Fruit fly (Drosophila melanogaster) whole organism, wandering third instar larva: ENCODE results near the gene Capa.
"Not testable (repeated sequence)": the region's sequence is repeated elsewhere in the genome, so short reads cannot be mapped to it uniquely, and the experiment has no call there.

Source experiments
- Abd-B ChIP-seq: fragments of >200 bp; optimal IDR thresholded peaks from 2 replicates; lab custom pipeline; 2017; ENCODE audit warnings: missing biosample characterization, missing genetic modification characterization
- CG9705 ChIP-seq: fragments of 200-800 bp; sonication (Bioruptor generic); optimal IDR thresholded peaks from 2 replicates; lab custom pipeline; 2018; ENCODE audit warnings: missing biosample characterization, mild to moderate bottlenecking, missing genetic modification characterization
- CrebA ChIP-seq: fragments of 200-800 bp; sonication (Bioruptor generic); optimal IDR thresholded peaks from 2 replicates; lab custom pipeline; 2016; ENCODE audit warnings: missing biosample characterization, mild to moderate bottlenecking, missing genetic modification characterization, borderline replicate concordance
- Dif ChIP-seq: fragments of 200-275, 200-300 bp; sonication (Bioruptor generic); optimal IDR thresholded peaks from 2 replicates; lab custom pipeline; 2018; ENCODE audit warnings: missing biosample characterization, missing genetic modification characterization; ENCODE audit not compliant: partially characterized antibody
- GATAd ChIP-seq: sonication (Bioruptor generic); optimal IDR thresholded peaks from 2 replicates; lab custom pipeline; 2016; ENCODE audit warnings: missing biosample characterization, missing genetic modification characterization
- HLH106 ChIP-seq: fragments of 200-800 bp; optimal IDR thresholded peaks from 3 replicates; lab custom pipeline; 2019; ENCODE audit warnings: missing biosample characterization, mild to moderate bottlenecking, missing genetic modification characterization, moderate library complexity
- Hr78 ChIP-seq: fragments of >200 bp; optimal IDR thresholded peaks from 2 replicates; lab custom pipeline; 2017; ENCODE audit warnings: missing biosample characterization, missing genetic modification characterization
- Hr83 ChIP-seq: fragments of 200-300 bp; sonication (Bioruptor generic); optimal IDR thresholded peaks from 2 replicates; lab custom pipeline; 2016; ENCODE audit warnings: missing biosample characterization, mild to moderate bottlenecking, missing genetic modification characterization, moderate library complexity; ENCODE audit not compliant: poor library complexity, severe bottlenecking
- Jra ChIP-seq: sonication (Bioruptor generic); optimal IDR thresholded peaks from 2 replicates; lab custom pipeline; 2016; ENCODE audit warnings: missing biosample characterization, missing genetic modification characterization
- Mio ChIP-seq: sonication (Bioruptor generic); optimal IDR thresholded peaks from 2 replicates; lab custom pipeline; 2016; ENCODE audit warnings: missing biosample characterization, missing genetic modification characterization
- Myc ChIP-seq: fragments of >200 bp; optimal IDR thresholded peaks from 2 replicates; lab custom pipeline; 2017
- N ChIP-seq: fragments of >200 bp; optimal IDR thresholded peaks from 2 replicates; lab custom pipeline; 2018; ENCODE audit warnings: missing biosample characterization, missing external identifiers, missing genetic modification characterization
- OdsH ChIP-seq: fragments of 200-800 bp; sonication (Bioruptor generic); optimal IDR thresholded peaks from 2 replicates; lab custom pipeline; 2016; ENCODE audit warnings: missing biosample characterization, mild to moderate bottlenecking, missing genetic modification characterization
- Rel ChIP-seq, 2 experiments: fragments of 200-800 bp; sonication (Bioruptor generic) in 1 of 2; optimal IDR thresholded peaks; 2 replicates in 1 of 2; 3 replicates in 1 of 2; lab custom pipeline; 2016 to 2019; ENCODE audit warnings: mild to moderate bottlenecking in 2 of 2, missing biosample characterization in 2 of 2, missing genetic modification characterization in 2 of 2, moderate library complexity in 1 of 2
- Sp1 ChIP-seq: fragments of 200-800 bp; sonication (Bioruptor generic); optimal IDR thresholded peaks from 3 replicates; lab custom pipeline; 2019; ENCODE audit warnings: missing biosample characterization, mild to moderate bottlenecking, missing genetic modification characterization, moderate library complexity
- Vsx2 ChIP-seq: fragments of 200-300, 225-300 bp; sonication (Bioruptor generic); optimal IDR thresholded peaks from 2 replicates; lab custom pipeline; 2018; ENCODE audit warnings: missing biosample characterization, missing genetic modification characterization; ENCODE audit not compliant: partially characterized antibody
- br ChIP-seq: fragments of 200-800 bp; sonication (Bioruptor generic); optimal IDR thresholded peaks from 2 replicates; lab custom pipeline; 2016; ENCODE audit warnings: missing biosample characterization, missing genetic modification characterization
- brk ChIP-seq: fragments of 200-800 bp; sonication (Bioruptor generic); optimal IDR thresholded peaks from 2 replicates; lab custom pipeline; 2016; ENCODE audit warnings: missing biosample characterization, mild to moderate bottlenecking, missing genetic modification characterization
- dsf ChIP-seq: sonication (Bioruptor generic); optimal IDR thresholded peaks from 2 replicates; lab custom pipeline; 2016; ENCODE audit warnings: missing biosample characterization, missing genetic modification characterization, borderline replicate concordance
- ey ChIP-seq: fragments of 200-800 bp; sonication (Bioruptor generic); optimal IDR thresholded peaks from 2 replicates; lab custom pipeline; 2016; ENCODE audit warnings: missing biosample characterization, missing genetic modification characterization
- foxo ChIP-seq, 2 experiments: fragments of 200-800 bp; sonication (Bioruptor generic); optimal IDR thresholded peaks; 2 replicates in 1 of 2; 3 replicates in 1 of 2; lab custom pipeline; 2016 to 2017; ENCODE audit warnings: missing biosample characterization in 2 of 2, missing genetic modification characterization in 2 of 2
- h ChIP-seq: fragments of 200-800 bp; sonication (Bioruptor generic); optimal IDR thresholded peaks from 3 replicates; lab custom pipeline; 2016; ENCODE audit warnings: missing biosample characterization, mild to moderate bottlenecking, missing genetic modification characterization
- jim ChIP-seq: fragments of 175-275, 200-325 bp; sonication (Bioruptor generic); optimal IDR thresholded peaks from 2 replicates; lab custom pipeline; 2016; ENCODE audit warnings: missing biosample characterization, mild to moderate bottlenecking, missing genetic modification characterization
- pan ChIP-seq: fragments of >200 bp; optimal IDR thresholded peaks from 2 replicates; lab custom pipeline; 2017
- sage ChIP-seq: fragments of 200-800 bp; sonication (Bioruptor generic); optimal IDR thresholded peaks from 2 replicates; lab custom pipeline; 2016; ENCODE audit warnings: missing biosample characterization, mild to moderate bottlenecking, missing genetic modification characterization
- sv ChIP-seq: fragments of 200-800 bp; sonication (Bioruptor generic); optimal IDR thresholded peaks from 3 replicates; lab custom pipeline; 2016; ENCODE audit warnings: missing biosample characterization, missing genetic modification characterization
- tai ChIP-seq: sonication (Bioruptor generic); optimal IDR thresholded peaks from 2 replicates; lab custom pipeline; 2016; ENCODE audit warnings: missing biosample characterization, missing genetic modification characterization
- usp ChIP-seq: fragments of >200 bp; optimal IDR thresholded peaks from 2 replicates; lab custom pipeline; 2017; ENCODE audit warnings: missing biosample characterization, missing genetic modification characterization

Capa gene

dm6 chr3R:29926955-29927354, 12.8 kb upstream of the Capa start, which contains the start of gene CG15522:
CG15522 (plus strand) TSS chr3R:29927255.
- no peak for TF ChIP-seq Abd-B (GFP tag; lab: Kevin White, UChicago)
- no peak for TF ChIP-seq brk (GFP tag; lab: Kevin White, UChicago)
- no peak for TF ChIP-seq tai (GFP tag; lab: Kevin White, UChicago)
- TF ChIP-seq OdsH (GFP tag; lab: Kevin White, UChicago) = no peak
- TF ChIP-seq GATAd (GFP tag; lab: Kevin White, UChicago) = no peak
- TF ChIP-seq Hr78 = no peak
- no peak for TF ChIP-seq ey
- no peak for TF ChIP-seq jim
- no peak for TF ChIP-seq Myc (lab: Kevin White, UChicago)
- TF ChIP-seq Hr83 (GFP tag; lab: Kevin White, UChicago) = no peak
- TF ChIP-seq CrebA (GFP tag; lab: Kevin White, UChicago) = no peak
- no peak for TF ChIP-seq h (GFP tag; lab: Kevin White, UChicago)
- TF ChIP-seq Mio (GFP tag; lab: Kevin White, UChicago) = no peak
- no peak for TF ChIP-seq Vsx2 (GFP tag; lab: Kevin White, UChicago)
- no peak for TF ChIP-seq Sp1 (GFP tag; lab: Kevin White, UChicago)
- TF ChIP-seq sage (GFP tag; lab: Kevin White, UChicago) = no peak
- no peak for TF ChIP-seq sv
- TF ChIP-seq CG9705 = no peak
- no peak for TF ChIP-seq Jra
- TF ChIP-seq N (GFP tag; lab: Kevin White, UChicago) = no peak

- TF ChIP-seq br (GFP tag; lab: Kevin White, UChicago) = no peak
- no peak for TF ChIP-seq dsf (GFP tag; lab: Kevin White, UChicago)
- TF ChIP-seq brk (GFP tag; lab: Kevin White, UChicago) = no peak
- no peak for TF ChIP-seq sage (GFP tag; lab: Kevin White, UChicago)
These were observed 11.9 kb upstream of the Capa start, which contains the start of gene Jon99Ci for dm6 chr3R:29926089-29926488. Jon99Ci (minus strand) TSS chr3R:29926189.

dm6 chr3R:29924515-29924914, 10.4 kb upstream of the Capa start, which contains the start of gene Jon99Cii:
Jon99Cii (minus strand) TSS chr3R:29924615.
- TF ChIP-seq usp (GFP tag; lab: Kevin White, UChicago); Rel (GFP tag; optimal IDR thresholded peaks at IDR 0.05; lab: Kevin White, UChicago); Rel (tag; optimal IDR thresholded peaks at IDR 0.05; lab: Kevin White, UChicago); Dif (GFP tag; lab: Kevin White, UChicago): not testable (repeated sequence)

dm6 chr3R:29921916-29922315, 7.8 kb upstream of the Capa start, which contains the start of gene Jon99Ciii:
Jon99Ciii (plus strand) TSS chr3R:29922216.
- TF ChIP-seq N (GFP tag; lab: Kevin White, UChicago); HLH106 (tag; lab: Kevin White, UChicago); sage (GFP tag; lab: Kevin White, UChicago): not testable (repeated sequence)

- TF ChIP-seq Mio (GFP tag; lab: Kevin White, UChicago) (no peak), sage (GFP tag; lab: Kevin White, UChicago) (no peak)
These were observed 6.0 kb upstream of the Capa start, which contains the start of gene trp for dm6 chr3R:29920189-29920588. trp (minus strand) TSS chr3R:29920289.

- TF ChIP-seq Dif (GFP tag; lab: Kevin White, UChicago) (no peak), N (GFP tag; lab: Kevin White, UChicago) (no peak), pan (lab: Kevin White, UChicago) (no peak), Jra (no peak), Hr83 (GFP tag; lab: Kevin White, UChicago) (no peak), sv (no peak), foxo (GFP tag; optimal IDR thresholded peaks at IDR 0.05; lab: Kevin White, UChicago) (no peak), sage (GFP tag; lab: Kevin White, UChicago) (no peak), br (GFP tag; lab: Kevin White, UChicago) (no peak)
These were observed 6.5 kb downstream of the Capa start, which contains the start of gene CG31036 for dm6 chr3R:29907601-29908175. CG31036 (plus strand) TSS chr3R:29908107.
